Worm (Caenorhabditis elegans) whole organism, L1 larva: ENCODE measurements around the gene sdf-9.

Experiments used
- C04F5.9 ChIP-seq: sonication (generic microtip); optimal IDR thresholded peaks from 2 replicates; lab custom pipeline; 2016; ENCODE audit warnings: missing genetic modification characterization, missing compliant biosample characterization
- C16A3.4 ChIP-seq: fragments of 150-350 bp; optimal IDR thresholded peaks from 2 replicates; lab custom pipeline; 2014; ENCODE audit warnings: missing biosample characterization, missing genetic modification characterization
- aha-1 ChIP-seq: fragments of 150-350 bp; optimal IDR thresholded peaks from 2 replicates; lab custom pipeline; 2014; ENCODE audit warnings: missing biosample characterization, missing genetic modification characterization
- aly-2 ChIP-seq: fragments of 150-350 bp; optimal IDR thresholded peaks from 2 replicates; lab custom pipeline; 2014; ENCODE audit warnings: missing biosample characterization, missing genetic modification characterization
- ama-1 ChIP-seq: fragments of 150-350 bp; optimal IDR thresholded peaks from 2 replicates; lab custom pipeline; 2014
- blmp-1 ChIP-seq: fragments of 150-350 bp; optimal IDR thresholded peaks from 2 replicates; lab custom pipeline; 2014; ENCODE audit warnings: missing biosample characterization, missing genetic modification characterization
- ceh-8 ChIP-seq: fragments of 200-800 bp; sonication (Bioruptor generic); optimal IDR thresholded peaks from 2 replicates; lab custom pipeline; 2018; ENCODE audit warnings: mild to moderate bottlenecking, missing genetic modification characterization, moderate library complexity, missing compliant biosample characterization
- ceh-82 ChIP-seq, 3 experiments: fragments of 150-350 bp in 1 of 3; sonication (generic microtip) in 2 of 3; optimal IDR thresholded peaks; 2 replicates each; lab custom pipeline; 2014 to 2017; ENCODE audit warnings: missing biosample characterization in 3 of 3, missing genetic modification characterization in 3 of 3
- ceh-88 ChIP-seq: fragments of 200-800 bp; sonication (Bioruptor generic); IDR thresholded peaks from 2 replicates; pipeline ENCODE4 v1.3.6; 2022; ENCODE audit warnings: missing genetic modification characterization, missing compliant biosample characterization
- ces-1 ChIP-seq: fragments of 150-350 bp; optimal IDR thresholded peaks from 2 replicates; lab custom pipeline; 2014; ENCODE audit warnings: missing biosample characterization, missing genetic modification reagents, missing genetic modification characterization
- dpl-1 ChIP-seq, 3 experiments: fragments of 150-350 bp in 2 of 3; sonication (generic microtip) in 1 of 3; optimal IDR thresholded peaks; 2 replicates each; lab custom pipeline; 2014 to 2017; ENCODE audit warnings: missing biosample characterization in 3 of 3, missing genetic modification characterization in 3 of 3, missing genetic modification reagents in 3 of 3
- dsc-1 ChIP-seq: sonication (generic microtip); optimal IDR thresholded peaks from 2 replicates; lab custom pipeline; 2016; ENCODE audit warnings: mild to moderate bottlenecking, missing genetic modification characterization, missing compliant biosample characterization
- efl-1 ChIP-seq, 4 experiments: fragments of 150-350 bp; optimal IDR thresholded peaks in 3 of 4; peaks in 1 of 4; 1 replicate in 1 of 4; 2 replicates in 3 of 4; lab custom pipeline; 2014; ENCODE audit warnings: missing biosample characterization in 2 of 4, missing genetic modification characterization in 2 of 4, missing genetic modification reagents in 2 of 4
- egl-13 ChIP-seq: sonication (generic microtip); optimal IDR thresholded peaks from 2 replicates; lab custom pipeline; 2016; ENCODE audit warnings: missing genotype, missing genetic modification reagents, missing genetic modification characterization, missing compliant biosample characterization
- ets-5 ChIP-seq: fragments of 200-800 bp; sonication (Bioruptor generic); IDR thresholded peaks from 2 replicates; pipeline ENCODE4 v1.3.6; 2022; ENCODE audit warnings: missing genetic modification characterization, missing compliant biosample characterization
- fkh-10 ChIP-seq: sonication (generic microtip); optimal IDR thresholded peaks from 2 replicates; lab custom pipeline; 2017; ENCODE audit warnings: missing biosample characterization, missing genetic modification reagents, missing genetic modification characterization
- fos-1 ChIP-seq: fragments of 150-350 bp; optimal IDR thresholded peaks from 2 replicates; lab custom pipeline; 2014; ENCODE audit warnings: missing biosample characterization, missing genetic modification characterization
- hlh-4 ChIP-seq: sonication (generic microtip); optimal IDR thresholded peaks from 2 replicates; lab custom pipeline; 2016; ENCODE audit warnings: mild to moderate bottlenecking, missing genetic modification characterization, missing compliant biosample characterization
- isw-1 ChIP-seq: fragments of 200-800 bp; sonication (Bioruptor generic); IDR thresholded peaks from 2 replicates; pipeline ENCODE4 v1.3.6; 2022; ENCODE audit warnings: missing genetic modification characterization, missing compliant biosample characterization
- jun-1 ChIP-seq: fragments of 150-350 bp; optimal IDR thresholded peaks from 2 replicates; lab custom pipeline; 2014; ENCODE audit warnings: missing biosample characterization, missing genetic modification reagents, missing genetic modification characterization
- lin-13 ChIP-seq: fragments of 150-350 bp; optimal IDR thresholded peaks from 2 replicates; lab custom pipeline; 2014; ENCODE audit warnings: missing biosample characterization, missing genetic modification reagents, missing genetic modification characterization
- lin-14 ChIP-seq: fragments of 200-800 bp; sonication (Bioruptor generic); optimal IDR thresholded peaks from 2 replicates; lab custom pipeline; 2018; ENCODE audit warnings: mild to moderate bottlenecking, missing genetic modification characterization, moderate library complexity, missing compliant biosample characterization
- lin-35 ChIP-seq, 2 experiments: fragments of 150-350 bp; optimal IDR thresholded peaks; 2 replicates each; lab custom pipeline; 2014; ENCODE audit warnings: missing biosample characterization in 2 of 2, missing genetic modification characterization in 2 of 2, missing genetic modification reagents in 2 of 2
- lsy-2 ChIP-seq, 2 experiments: fragments of 150-350 bp; optimal IDR thresholded peaks; 2 replicates each; lab custom pipeline; 2014; ENCODE audit warnings: missing biosample characterization in 2 of 2, missing genetic modification characterization in 2 of 2
- mdl-1 ChIP-seq, 2 experiments: fragments of 150-350 bp; optimal IDR thresholded peaks; 2 replicates each; lab custom pipeline; 2014 to 2017; ENCODE audit warnings: missing biosample characterization in 2 of 2, missing genetic modification characterization in 2 of 2, inconsistent platforms in 1 of 2
- mep-1 ChIP-seq: fragments of 150-350 bp; optimal IDR thresholded peaks from 2 replicates; lab custom pipeline; 2014; ENCODE audit warnings: missing biosample characterization, missing genetic modification characterization
- nhr-12 ChIP-seq: sonication (generic microtip); optimal IDR thresholded peaks from 2 replicates; lab custom pipeline; 2017; ENCODE audit warnings: missing biosample characterization, missing genetic modification characterization
- nhr-19 ChIP-seq: fragments of 200-800 bp; sonication (Bioruptor generic); conservative IDR thresholded peaks from 2 replicates; pipeline ENCODE4 v1.3.6; 2022; ENCODE audit warnings: missing genetic modification characterization, missing compliant biosample characterization
- nhr-20 ChIP-seq: sonication (generic microtip); optimal IDR thresholded peaks from 2 replicates; lab custom pipeline; 2016; ENCODE audit warnings: mild to moderate bottlenecking, missing genetic modification characterization, missing compliant biosample characterization
- nhr-28 ChIP-seq: fragments of 150-350 bp; optimal IDR thresholded peaks from 2 replicates; lab custom pipeline; 2014; ENCODE audit warnings: missing biosample characterization, missing genetic modification characterization
- nhr-47 ChIP-seq: sonication (generic microtip); optimal IDR thresholded peaks from 2 replicates; lab custom pipeline; 2016; ENCODE audit warnings: mild to moderate bottlenecking, missing genetic modification characterization, moderate library complexity, missing compliant biosample characterization
- nhr-71 ChIP-seq: sonication (generic microtip); optimal IDR thresholded peaks from 2 replicates; lab custom pipeline; 2016; ENCODE audit warnings: mild to moderate bottlenecking, missing genetic modification characterization, moderate library complexity, missing compliant biosample characterization
- nhr-77 ChIP-seq: fragments of 150-350 bp; optimal IDR thresholded peaks from 2 replicates; lab custom pipeline; 2014; ENCODE audit warnings: missing biosample characterization, missing genetic modification characterization
- nhr-85 ChIP-seq: sonication (generic microtip); peaks from one replicate; lab custom pipeline; 2016; ENCODE audit warnings: missing genetic modification characterization, inconsistent platforms, missing compliant biosample characterization
- pax-3 ChIP-seq: fragments of 200-800 bp; sonication (Bioruptor generic); optimal IDR thresholded peaks from 2 replicates; lab custom pipeline; 2018; ENCODE audit warnings: mild to moderate bottlenecking, missing genetic modification characterization, moderate library complexity, missing compliant biosample characterization
- rnt-1 ChIP-seq: sonication (generic microtip); optimal IDR thresholded peaks from 2 replicates; lab custom pipeline; 2016; ENCODE audit warnings: mild to moderate bottlenecking, missing genetic modification characterization, moderate library complexity, missing compliant biosample characterization
- skn-1 ChIP-seq: fragments of 150-350 bp; optimal IDR thresholded peaks from 2 replicates; lab custom pipeline; 2014; ENCODE audit warnings: missing biosample characterization, missing genetic modification characterization
- snu-23 ChIP-seq: sonication (generic microtip); optimal IDR thresholded peaks from 2 replicates; lab custom pipeline; 2016; ENCODE audit warnings: missing genetic modification characterization, missing compliant biosample characterization
- swsn-7 ChIP-seq: sonication (generic microtip); optimal IDR thresholded peaks from 2 replicates; lab custom pipeline; 2016; ENCODE audit warnings: missing genetic modification characterization, missing compliant biosample characterization
- tbx-2 ChIP-seq: sonication (generic microtip); optimal IDR thresholded peaks from 2 replicates; lab custom pipeline; 2016; ENCODE audit warnings: missing genetic modification characterization, missing compliant biosample characterization
- unc-130 ChIP-seq: fragments of 150-350 bp; optimal IDR thresholded peaks from 2 replicates; lab custom pipeline; 2017; ENCODE audit warnings: missing biosample characterization, missing genetic modification characterization, inconsistent platforms
- unc-86 ChIP-seq: sonication (generic microtip); optimal IDR thresholded peaks from 2 replicates; lab custom pipeline; 2016; ENCODE audit warnings: missing genetic modification characterization, missing compliant biosample characterization
- xbp-1 ChIP-seq: sonication (generic microtip); optimal IDR thresholded peaks from 2 replicates; lab custom pipeline; 2016; ENCODE audit warnings: missing genetic modification characterization, missing compliant biosample characterization
- zag-1 ChIP-seq: fragments of 150-350 bp; optimal IDR thresholded peaks from 2 replicates; lab custom pipeline; 2014; ENCODE audit warnings: missing biosample characterization, missing genetic modification characterization
- ztf-4 ChIP-seq: fragments of 150-350 bp; optimal IDR thresholded peaks from 2 replicates; lab custom pipeline; 2014; ENCODE audit warnings: missing biosample characterization, missing genetic modification characterization

Gene sdf-9

DNA sequence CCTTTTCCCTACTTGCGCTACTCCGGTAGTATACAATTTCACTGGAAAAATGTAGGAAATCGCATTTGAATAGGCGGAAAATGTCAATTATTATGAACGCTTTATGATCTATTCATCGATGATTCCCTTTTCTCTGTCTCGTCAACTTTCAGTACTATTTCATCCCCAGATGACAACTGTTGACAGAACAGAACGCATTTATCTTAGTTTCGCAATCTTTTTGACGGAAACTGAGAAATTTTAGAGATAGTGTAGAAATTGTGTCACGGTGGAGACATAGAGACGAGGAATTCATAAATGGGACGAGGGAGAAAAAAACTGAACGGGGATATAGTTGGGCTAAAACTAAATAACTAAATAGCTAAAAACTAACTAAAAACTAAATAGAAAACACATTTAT, 26.3 kb upstream of the sdf-9 start:
- TF ChIP-seq lin-14 (GFP tag; lab: Kevin White, UChicago) = peak; percentile 56
- TF ChIP-seq aha-1 (tag; lab: Kevin White, UChicago) = no peak
- peak; percentile 2 for TF ChIP-seq mep-1
- peak; percentile 3 for TF ChIP-seq nhr-71
- no peak for TF ChIP-seq egl-13 (tag; lab: Kevin White, UChicago)
- peak; percentile 52 for TF ChIP-seq rnt-1
- TF ChIP-seq nhr-28 (tag; lab: Kevin White, UChicago) = no peak
- no peak for TF ChIP-seq ces-1
- no peak for TF ChIP-seq swsn-7 (tag; lab: Kevin White, UChicago)
- TF ChIP-seq efl-1 (optimal IDR thresholded peaks at IDR 0.05; lab: Kevin White, UChicago) = no peak
- TF ChIP-seq efl-1 (GFP tag; optimal IDR thresholded peaks at IDR 0.05 in 1 of 2; lab: Kevin White, UChicago) = no peak
- peak; percentile 14 for TF ChIP-seq blmp-1
- no peak for TF ChIP-seq C04F5.9 (tag; lab: Kevin White, UChicago)
- no peak for TF ChIP-seq ceh-88
- peak; percentile 46 for TF ChIP-seq nhr-85 (tag; lab: Kevin White, UChicago)

DNA sequence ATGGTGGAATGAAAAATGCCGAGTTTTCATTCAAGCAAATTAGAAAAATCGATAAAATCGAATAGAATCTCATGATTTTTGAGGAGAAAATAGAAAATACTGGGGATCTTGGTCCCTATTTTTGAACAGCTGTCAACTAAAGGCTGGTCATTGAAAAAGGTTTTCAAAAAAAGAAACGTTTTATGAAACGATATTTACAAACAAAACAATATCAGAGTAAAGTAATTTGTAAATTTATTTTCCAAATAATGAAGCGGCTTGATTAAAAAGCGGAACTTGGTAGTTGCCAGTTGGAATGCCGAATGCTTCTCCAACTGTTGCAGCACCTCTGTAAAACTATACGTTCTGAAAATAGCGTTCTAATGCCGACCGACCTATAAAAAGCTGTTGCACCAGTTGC, 24.4 kb upstream of the sdf-9 start, which contains the start of gene F38A6.5:
TSS of gene F38A6.5 (minus strand) at position 101 of the 400 bp plus-strand sequence.
- TF ChIP-seq fos-1 (tag; lab: Kevin White, UChicago) = no peak

DNA sequence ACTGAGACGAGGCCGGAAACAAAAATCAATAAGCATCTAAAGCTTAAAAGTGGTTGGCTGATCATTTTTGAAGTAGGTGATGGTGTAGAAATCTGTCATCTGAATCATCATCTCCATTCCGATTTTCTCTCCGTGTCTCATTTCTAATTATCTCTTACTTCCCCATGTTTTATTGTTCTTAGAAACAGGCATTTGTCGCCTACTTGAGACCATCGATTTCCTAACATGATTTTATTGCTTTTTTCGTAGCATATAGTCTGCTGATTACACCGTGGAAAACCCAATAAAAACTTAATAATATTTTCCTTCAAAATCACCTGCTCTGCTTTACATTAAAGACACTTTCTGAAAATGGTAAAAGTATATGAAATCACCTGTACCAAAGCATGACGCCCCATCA, 22.7 kb upstream of the sdf-9 start, which contains the start of gene F38A6.4:
TSS of gene F38A6.4 (minus strand) at position 101 of the 400 bp plus-strand sequence.
- TF ChIP-seq hlh-4 (tag; lab: Kevin White, UChicago) = peak; percentile 53
- TF ChIP-seq efl-1 (optimal IDR thresholded peaks at IDR 0.05; lab: Kevin White, UChicago) = no peak
- TF ChIP-seq efl-1 (GFP tag; optimal IDR thresholded peaks at IDR 0.05 in 1 of 2; lab: Kevin White, UChicago) = peak in 1 of 2 experiments; percentile 31
- TF ChIP-seq nhr-71 = peak; percentile 2
- TF ChIP-seq nhr-85 (tag; lab: Kevin White, UChicago) = no peak
- TF ChIP-seq, all 84 proteins: peak for 3

DNA sequence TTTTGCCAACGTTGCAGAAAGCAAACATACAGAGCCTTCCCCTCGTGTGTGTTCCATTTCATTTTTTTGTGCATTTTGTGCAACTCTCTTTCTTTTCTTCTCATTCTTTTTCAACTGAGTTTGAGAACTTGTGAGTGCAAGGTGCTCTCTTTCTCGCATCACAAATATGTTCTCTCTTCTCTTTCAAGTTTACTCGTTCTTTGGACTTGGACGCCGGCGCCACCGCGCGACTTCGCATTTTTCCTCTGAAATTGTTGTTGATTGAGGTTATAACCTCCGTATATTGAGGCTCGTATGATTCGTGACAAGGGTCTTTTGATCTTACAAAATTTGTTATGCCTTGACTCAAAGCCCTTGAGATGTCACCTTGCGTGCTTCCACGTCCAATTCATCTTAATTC, 21.3 kb upstream of the sdf-9 start:
- TF ChIP-seq ztf-4 (tag; lab: Kevin White, UChicago) = peak; percentile 30
- TF ChIP-seq snu-23 (GFP tag; lab: Kevin White, UChicago) = peak; percentile 80
- no peak for TF ChIP-seq zag-1 (tag; lab: Kevin White, UChicago)
- TF ChIP-seq C16A3.4 (tag; lab: Kevin White, UChicago) = peak; percentile 21
- peak; percentile 46 for TF ChIP-seq ama-1 (lab: Kevin White, UChicago)
- TF ChIP-seq isw-1 (GFP tag; lab: Robert Waterston, UW) = peak; percentile 20; the same call in 1 of the 2 replicates
- TF ChIP-seq swsn-7 (tag; lab: Kevin White, UChicago) = peak; percentile 74
- peak; percentile 50 for TF ChIP-seq jun-1 (tag; lab: Kevin White, UChicago)
- peak; percentile 70 for TF ChIP-seq nhr-47
- TF ChIP-seq dpl-1 (GFP tag; optimal IDR thresholded peaks at IDR 0.05; lab: Kevin White, UChicago) = peak in 2 of 3 experiments; percentile 5 to 42
- no peak for TF ChIP-seq unc-86 (tag; lab: Kevin White, UChicago)
- TF ChIP-seq lin-13 = peak; percentile 70
- TF ChIP-seq egl-13 (tag; lab: Kevin White, UChicago) = peak; percentile 37
- TF ChIP-seq skn-1 = peak; percentile 54
- TF ChIP-seq C04F5.9 (tag; lab: Kevin White, UChicago) = no peak
- peak; percentile 69 for TF ChIP-seq tbx-2 (tag; lab: Kevin White, UChicago)
- no peak for TF ChIP-seq ets-5 (GFP tag; lab: Robert Waterston, UW)
- TF ChIP-seq dsc-1 = peak; percentile 26
- TF ChIP-seq mep-1 = peak; percentile 67
- peak; percentile 40 to 60 for TF ChIP-seq lsy-2 (tag; optimal IDR thresholded peaks at IDR 0.05; lab: Kevin White, UChicago)
- no peak for TF ChIP-seq fos-1 (tag; lab: Kevin White, UChicago)
- no peak for TF ChIP-seq aly-2 (tag; lab: Kevin White, UChicago)
- TF ChIP-seq unc-130 (tag; lab: Kevin White, UChicago) = peak; percentile 19
- TF ChIP-seq lin-35 (GFP tag; optimal IDR thresholded peaks at IDR 0.05; lab: Kevin White, UChicago) = peak; percentile 64 to 73
- TF ChIP-seq xbp-1 (tag; lab: Kevin White, UChicago) = peak; percentile 43
- peak; percentile 55 for TF ChIP-seq rnt-1
- TF ChIP-seq ceh-82 (tag; optimal IDR thresholded peaks at IDR 0.05; lab: Kevin White, UChicago) = peak; percentile 33 to 66 (median 42)
- TF ChIP-seq nhr-19 (GFP tag; lab: Robert Waterston, UW) = peak; percentile 97
- peak; percentile 52 for TF ChIP-seq fkh-10 (GFP tag; lab: Kevin White, UChicago)
- TF ChIP-seq nhr-77 = peak; percentile 72
- no peak for TF ChIP-seq hlh-4 (tag; lab: Kevin White, UChicago)
- TF ChIP-seq mdl-1 (tag; optimal IDR thresholded peaks at IDR 0.05; lab: Kevin White, UChicago) = peak in 1 of 2 experiments; percentile 88
- TF ChIP-seq pax-3 (tag; lab: Kevin White, UChicago) = peak; percentile 29
- no peak for TF ChIP-seq nhr-12
- peak; percentile 37 for TF ChIP-seq efl-1 (optimal IDR thresholded peaks at IDR 0.05; lab: Kevin White, UChicago)
- peak in 1 of 2 experiments; percentile 72 for TF ChIP-seq efl-1 (GFP tag; optimal IDR thresholded peaks at IDR 0.05 in 1 of 2; lab: Kevin White, UChicago)
- TF ChIP-seq nhr-20 (tag; lab: Kevin White, UChicago) = peak; percentile 88
- peak; percentile 23 for TF ChIP-seq ceh-8 (GFP tag; lab: Kevin White, UChicago)
